Fruit fly (Drosophila melanogaster): ENCODE results near the gene Ocho.

Gene Ocho

dm6 chr3L:15005085-15005484, 30.4 kb downstream of the Ocho start:
- TF ChIP-seq CG8159 (tag; optimal IDR thresholded peaks at IDR 0.05) (peak; percentile 61), rn (GFP tag; IDR thresholded peaks at IDR 0.05) (0 out of 2 replicates have a peak, but pooled peaks have one; percentile 40), CG13204 (GFP tag; optimal IDR thresholded peaks at IDR 0.05) (no peak), Ets98B (GFP tag; IDR thresholded peaks at IDR 0.05) (peak; percentile 79), CG9948 (tag; optimal IDR thresholded peaks at IDR 0.05) (peak; percentile 61), CG17806 (tag; optimal IDR thresholded peaks at IDR 0.05) (peak; percentile 58), CG14655 (GFP tag; optimal IDR thresholded peaks at IDR 0.05) (no peak), Pif1A (GFP tag; optimal IDR thresholded peaks at IDR 0.05) (peak; percentile 41), CG10348 (GFP tag; IDR thresholded peaks at IDR 0.05) (no peak), CG8301 (tag; optimal IDR thresholded peaks at IDR 0.05) (peak; percentile 54), gl (tag; optimal IDR thresholded peaks at IDR 0.05) (no peak), fd96Ca (GFP tag; IDR thresholded peaks at IDR 0.05) (peak; percentile 62; the same call in 2 of the 3 replicates), CG12605 (GFP tag; IDR thresholded peaks at IDR 0.05) (peak; percentile 79), CG4496 (GFP tag; IDR thresholded peaks at IDR 0.05) (peak; percentile 77; the same call in 2 of the 3 replicates), CG15710 (tag; optimal IDR thresholded peaks at IDR 0.05) (peak; percentile 37), EcR (GFP tag; optimal IDR thresholded peaks at IDR 0.05) (no peak), CG32121 (GFP tag; IDR thresholded peaks at IDR 0.05) (peak; percentile 69), CG34367 (tag; optimal IDR thresholded peaks at IDR 0.05) (peak; percentile 45)

DNA sequence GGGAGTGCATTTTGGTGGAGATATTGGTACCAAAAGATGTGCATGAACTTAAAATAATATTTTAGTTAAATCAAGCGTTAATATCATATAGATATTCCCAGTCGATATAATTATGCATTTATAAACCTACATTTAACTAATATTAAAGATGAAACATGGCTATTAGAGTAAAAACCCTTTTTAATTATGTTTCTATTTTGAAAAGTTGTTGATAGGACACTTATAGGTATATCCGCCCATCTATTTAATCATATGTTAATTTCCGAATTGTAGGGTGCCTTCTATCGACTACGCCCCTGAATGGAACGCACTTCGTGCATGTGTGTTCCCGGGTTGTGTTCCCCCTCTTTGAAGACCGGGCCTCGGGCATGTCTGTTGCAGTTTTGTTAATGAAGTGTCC, 31.1 kb downstream of the Ocho start:
- no peak for TF ChIP-seq EcR (GFP tag; optimal IDR thresholded peaks at IDR 0.05)
- peak; percentile 49 for TF ChIP-seq Pif1A (GFP tag; optimal IDR thresholded peaks at IDR 0.05)
- no peak for TF ChIP-seq gl (tag; optimal IDR thresholded peaks at IDR 0.05)
- peak; percentile 59 for TF ChIP-seq CG17806 (tag; optimal IDR thresholded peaks at IDR 0.05)
- TF ChIP-seq CG32121 (GFP tag; IDR thresholded peaks at IDR 0.05), result no peak
- peak; percentile 57 for TF ChIP-seq CG8301 (tag; optimal IDR thresholded peaks at IDR 0.05)
- peak; percentile 71 for TF ChIP-seq CG8159 (tag; optimal IDR thresholded peaks at IDR 0.05)
- no peak for TF ChIP-seq CG4496 (GFP tag; IDR thresholded peaks at IDR 0.05)
- TF ChIP-seq CG34367 (tag; optimal IDR thresholded peaks at IDR 0.05), result peak; percentile 47
- TF ChIP-seq CG13204 (GFP tag; optimal IDR thresholded peaks at IDR 0.05), result no peak
- TF ChIP-seq CG10348 (GFP tag; IDR thresholded peaks at IDR 0.05), result no peak
- no peak for TF ChIP-seq Ets98B (GFP tag; IDR thresholded peaks at IDR 0.05)
- TF ChIP-seq D1 (tag; optimal IDR thresholded peaks at IDR 0.05), result peak; percentile 0
- TF ChIP-seq CG14655 (GFP tag; optimal IDR thresholded peaks at IDR 0.05), result peak; percentile 70
- no peak for TF ChIP-seq CG12605 (GFP tag; IDR thresholded peaks at IDR 0.05)
- TF ChIP-seq Pif1B (GFP tag; optimal IDR thresholded peaks at IDR 0.05), result peak; percentile 46
- TF ChIP-seq rn (GFP tag; IDR thresholded peaks at IDR 0.05), result no peak
- peak; percentile 65 for TF ChIP-seq CG15710 (tag; optimal IDR thresholded peaks at IDR 0.05)
- peak; percentile 68 for TF ChIP-seq CG9948 (tag; optimal IDR thresholded peaks at IDR 0.05)
- no peak for TF ChIP-seq Snoo (tag; optimal IDR thresholded peaks at IDR 0.05)
- no peak for TF ChIP-seq fd96Ca (GFP tag; IDR thresholded peaks at IDR 0.05)

DNA sequence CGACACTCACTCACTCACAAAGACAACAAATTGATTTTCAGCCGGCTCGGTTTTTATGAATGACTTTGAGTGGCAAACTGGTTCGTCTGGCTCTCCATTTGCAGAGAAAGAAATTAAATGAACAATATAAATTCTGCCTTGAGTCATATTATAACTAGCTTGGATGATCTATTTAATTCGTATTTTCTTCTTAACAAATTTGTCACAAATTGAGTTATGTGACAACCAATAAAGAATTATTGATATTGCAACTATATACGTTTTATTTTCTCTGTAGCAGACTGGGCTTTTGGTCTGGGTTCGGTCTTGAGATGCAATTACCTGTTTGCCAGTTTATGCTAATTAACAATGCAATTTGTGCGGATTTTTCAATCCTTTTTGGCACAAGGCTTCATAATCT, 32.2 kb downstream of the Ocho start:
- peak; percentile 71 for TF ChIP-seq rn (GFP tag; IDR thresholded peaks at IDR 0.05)
- peak; percentile 85 for TF ChIP-seq CG8301 (tag; optimal IDR thresholded peaks at IDR 0.05)
- peak; percentile 86 for TF ChIP-seq Pif1A (GFP tag; optimal IDR thresholded peaks at IDR 0.05)
- peak; percentile 53 for TF ChIP-seq Snoo (tag; optimal IDR thresholded peaks at IDR 0.05)
- peak; percentile 44 for TF ChIP-seq gl (tag; optimal IDR thresholded peaks at IDR 0.05)
- peak; percentile 83 for TF ChIP-seq Pif1B (GFP tag; optimal IDR thresholded peaks at IDR 0.05)
- peak; percentile 81 for TF ChIP-seq CG15710 (tag; optimal IDR thresholded peaks at IDR 0.05)
- peak; percentile 95 for TF ChIP-seq CG4496 (GFP tag; IDR thresholded peaks at IDR 0.05)
- TF ChIP-seq EcR (GFP tag; optimal IDR thresholded peaks at IDR 0.05), result no peak
- peak; percentile 69 for TF ChIP-seq CG9948 (tag; optimal IDR thresholded peaks at IDR 0.05)
- no peak for TF ChIP-seq CG13204 (GFP tag; optimal IDR thresholded peaks at IDR 0.05)
- TF ChIP-seq CG10348 (GFP tag; IDR thresholded peaks at IDR 0.05), result 0 out of 2 replicates have a peak, but pooled peaks have one; percentile 34
- TF ChIP-seq CG34367 (tag; optimal IDR thresholded peaks at IDR 0.05), result peak; percentile 62
- peak; percentile 91 for TF ChIP-seq Ets98B (GFP tag; IDR thresholded peaks at IDR 0.05)
- 0 out of 3 replicates have a peak, but pooled peaks have one; percentile 48 for TF ChIP-seq fd96Ca (GFP tag; IDR thresholded peaks at IDR 0.05)
- peak; percentile 63 for TF ChIP-seq D1 (tag; optimal IDR thresholded peaks at IDR 0.05)
- peak; percentile 91 for TF ChIP-seq CG12605 (GFP tag; IDR thresholded peaks at IDR 0.05)
- TF ChIP-seq CG14655 (GFP tag; optimal IDR thresholded peaks at IDR 0.05), result peak; percentile 83
- peak; percentile 77 for TF ChIP-seq CG8159 (tag; optimal IDR thresholded peaks at IDR 0.05)
- TF ChIP-seq CG32121 (GFP tag; IDR thresholded peaks at IDR 0.05), result peak; percentile 92
- peak; percentile 81 for TF ChIP-seq CG17806 (tag; optimal IDR thresholded peaks at IDR 0.05)

DNA sequence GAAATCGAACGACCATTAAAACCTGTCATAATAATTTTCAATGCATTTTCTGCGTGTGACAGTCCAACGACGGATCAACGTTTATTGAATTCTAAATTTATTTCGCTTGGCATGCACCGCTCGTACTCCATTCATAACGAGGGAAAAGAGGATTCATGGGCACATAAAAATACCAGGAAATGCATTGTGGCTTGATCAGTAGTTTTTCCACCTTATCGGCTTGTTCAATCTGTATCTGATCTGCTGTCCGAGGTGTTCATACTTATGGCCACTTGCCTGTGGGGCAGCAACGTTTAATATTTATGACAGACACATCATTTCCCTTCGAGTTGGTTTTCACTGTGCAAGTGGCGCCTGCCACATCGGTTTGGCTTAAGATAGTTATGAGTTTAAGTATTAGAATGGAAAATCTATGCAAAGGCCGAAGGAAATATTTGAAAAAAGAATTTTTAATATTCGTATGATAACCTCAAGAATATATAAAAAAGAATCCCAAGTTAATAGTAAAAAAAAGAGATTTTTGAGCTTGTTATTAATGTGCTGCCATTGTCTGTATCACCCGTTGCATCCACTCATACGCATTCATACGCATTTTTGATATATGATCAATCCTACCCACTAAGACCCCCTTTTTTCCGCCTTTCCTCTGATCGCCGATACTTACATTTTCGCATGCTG, 32.8 kb downstream of the Ocho start:
- TF ChIP-seq CG12605 (GFP tag; IDR thresholded peaks at IDR 0.05) (0 out of 2 replicates have a peak, but pooled peaks have one; percentile 18), CG10348 (GFP tag; IDR thresholded peaks at IDR 0.05) (no peak), fd96Ca (GFP tag; IDR thresholded peaks at IDR 0.05) (no peak), CG4496 (GFP tag; IDR thresholded peaks at IDR 0.05) (no peak), rn (GFP tag; IDR thresholded peaks at IDR 0.05) (no peak), CG34367 (tag; optimal IDR thresholded peaks at IDR 0.05) (peak; percentile 2), Pif1A (GFP tag; optimal IDR thresholded peaks at IDR 0.05) (peak; percentile 37), Snoo (tag; optimal IDR thresholded peaks at IDR 0.05) (no peak), Ets98B (GFP tag; IDR thresholded peaks at IDR 0.05) (no peak), gl (tag; optimal IDR thresholded peaks at IDR 0.05) (no peak), CG8301 (tag; optimal IDR thresholded peaks at IDR 0.05) (peak; percentile 20), D1 (tag; optimal IDR thresholded peaks at IDR 0.05) (no peak), CG13204 (GFP tag; optimal IDR thresholded peaks at IDR 0.05) (no peak), CG9948 (tag; optimal IDR thresholded peaks at IDR 0.05) (peak; percentile 46), CG8159 (tag; optimal IDR thresholded peaks at IDR 0.05) (peak; percentile 46), CG17806 (tag; optimal IDR thresholded peaks at IDR 0.05) (peak; percentile 39), CG15710 (tag; optimal IDR thresholded peaks at IDR 0.05) (peak; percentile 24), EcR (GFP tag; optimal IDR thresholded peaks at IDR 0.05) (no peak), Pif1B (GFP tag; optimal IDR thresholded peaks at IDR 0.05) (no peak), CG32121 (GFP tag; IDR thresholded peaks at IDR 0.05) (peak; percentile 32; the same call in 1 of the 2 replicates), CG14655 (GFP tag; optimal IDR thresholded peaks at IDR 0.05) (peak; percentile 39)
